Worm (Caenorhabditis elegans) whole organism, L2 larva: ENCODE measurements around the gene gpa-4.

Source experiments
- nhr-11 ChIP-seq: fragments of 150-350 bp; optimal IDR thresholded peaks from 2 replicates; lab custom pipeline; 2014; ENCODE audit warnings: missing biosample characterization, missing genetic modification characterization
- nhr-77 ChIP-seq: fragments of 150-350 bp; optimal IDR thresholded peaks from 2 replicates; lab custom pipeline; 2014; ENCODE audit warnings: missing biosample characterization, missing genetic modification characterization

DNA sequence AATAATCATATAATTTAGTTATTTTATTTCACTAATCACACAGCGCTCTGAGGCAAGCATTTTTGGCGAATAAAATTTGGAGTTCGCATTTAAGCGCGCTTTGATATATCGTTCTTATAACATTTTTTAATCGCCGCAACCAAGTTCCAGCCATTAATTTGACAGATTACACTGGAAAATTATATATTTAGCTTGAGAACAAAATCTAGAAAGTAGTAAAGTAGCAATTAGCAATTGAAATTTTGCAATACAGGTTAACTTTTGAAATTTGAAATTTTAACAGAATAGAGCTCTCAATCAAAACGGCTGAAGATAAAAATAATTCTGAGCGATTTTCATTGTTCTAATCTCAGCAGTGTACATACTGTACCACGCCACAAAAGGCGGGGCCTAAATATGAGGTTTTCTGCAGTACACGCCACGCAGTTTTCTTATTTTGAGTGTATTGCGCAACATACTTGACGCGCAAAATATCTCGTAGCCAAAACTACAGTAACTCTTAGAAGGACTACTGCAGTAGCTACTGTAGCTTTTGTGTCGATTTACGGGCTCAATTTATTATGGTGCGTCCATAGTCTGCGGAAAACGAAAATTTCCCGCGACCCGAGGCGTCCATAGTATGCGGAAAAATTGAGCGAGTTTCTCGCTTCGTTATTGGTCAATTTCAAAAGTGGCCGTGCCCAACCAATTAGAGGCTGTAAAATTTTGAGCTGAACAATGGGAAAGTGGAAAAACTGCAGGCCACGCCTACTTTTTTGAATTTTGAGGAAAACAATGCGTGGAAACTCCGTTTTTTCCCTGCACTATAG, 25.8 kb downstream of the gpa-4 start:
- no peak for TF ChIP-seq nhr-77
- no peak for TF ChIP-seq nhr-11 (tag; lab: Kevin White, UChicago)
